Worm (Caenorhabditis elegans) whole organism, young adult: Measurements from ENCODE around the gene chdh-1.

Experiments
- B0019.2 ChIP-seq: fragments of 200-800 bp; sonication (Bioruptor generic); conservative IDR thresholded peaks from 2 replicates; pipeline ENCODE4 v1.3.6; 2022; ENCODE audit warnings: missing genetic modification reagents, missing genetic modification characterization, missing compliant biosample characterization
- D2030.7 ChIP-seq: fragments of 200-800 bp; sonication (Bioruptor generic); IDR thresholded peaks from 2 replicates; pipeline ENCODE4 v1.3.6; 2022; ENCODE audit warnings: missing genetic modification reagents, missing genetic modification characterization, missing compliant biosample characterization
- F57A8.1 ChIP-seq: fragments of 200-800 bp; sonication (Bioruptor generic); optimal IDR thresholded peaks from 2 replicates; lab custom pipeline; 2018; ENCODE audit warnings: mild to moderate bottlenecking, missing genetic modification characterization, moderate library complexity, missing compliant biosample characterization
- F57C9.4 ChIP-seq: sonication (generic microtip); optimal IDR thresholded peaks from 2 replicates; lab custom pipeline; 2017; ENCODE audit warnings: mild to moderate bottlenecking, missing genetic modification characterization, missing compliant biosample characterization
- K11D2.4 ChIP-seq: fragments of 200-800 bp; sonication (Bioruptor generic); IDR thresholded peaks from 2 replicates; pipeline ENCODE4 v1.3.6; 2022; ENCODE audit warnings: missing genetic modification reagents, missing genetic modification characterization, missing compliant biosample characterization
- T26A5.8 ChIP-seq: sonication (generic microtip); optimal IDR thresholded peaks from 2 replicates; lab custom pipeline; 2016; ENCODE audit warnings: missing genetic modification characterization, missing compliant biosample characterization
- Y53G8AR.9 ChIP-seq: fragments of 200-800 bp; sonication (Bioruptor generic); conservative IDR thresholded peaks from 2 replicates; pipeline ENCODE4 v1.3.6; 2022; ENCODE audit warnings: missing genetic modification reagents, missing genetic modification characterization, missing compliant biosample characterization
- Y79H2A.3 ChIP-seq: fragments of 200-800 bp; sonication (Bioruptor generic); conservative IDR thresholded peaks from 2 replicates; pipeline ENCODE4 v1.3.6; 2022; ENCODE audit warnings: missing genetic modification reagents, missing genetic modification characterization, missing compliant biosample characterization
- ZK185.1 ChIP-seq: sonication (generic microtip); optimal IDR thresholded peaks from 2 replicates; lab custom pipeline; 2016; ENCODE audit warnings: mild to moderate bottlenecking, missing genetic modification characterization, missing compliant biosample characterization; ENCODE audit not compliant: poor library complexity, severe bottlenecking
- akir-1 ChIP-seq: fragments of 200-800 bp; sonication (Bioruptor generic); optimal IDR thresholded peaks from 2 replicates; lab custom pipeline; 2018; ENCODE audit warnings: mild to moderate bottlenecking, missing genetic modification characterization, moderate library complexity, missing compliant biosample characterization
- atf-7 ChIP-seq: sonication (generic microtip); optimal IDR thresholded peaks from 2 replicates; lab custom pipeline; 2017; ENCODE audit warnings: mild to moderate bottlenecking, missing genetic modification characterization, missing compliant biosample characterization
- attf-6 ChIP-seq: fragments of 200-800 bp; sonication (Bioruptor generic); IDR thresholded peaks from 2 replicates; pipeline ENCODE4 v1.3.6; 2022; ENCODE audit warnings: missing genetic modification reagents, missing genetic modification characterization, missing compliant biosample characterization
- bed-1 ChIP-seq: fragments of 200-800 bp; sonication (Bioruptor generic); IDR thresholded peaks from 2 replicates; pipeline ENCODE4 v1.3.6; 2022; ENCODE audit warnings: missing genetic modification reagents, missing genetic modification characterization, missing compliant biosample characterization
- ceh-40 ChIP-seq: fragments of 200-800 bp; sonication (Bioruptor generic); IDR thresholded peaks from 2 replicates; pipeline ENCODE4 v1.3.6; 2022; ENCODE audit warnings: missing genetic modification characterization, missing compliant biosample characterization
- ceh-79 ChIP-seq: sonication (generic microtip); optimal IDR thresholded peaks from 2 replicates; lab custom pipeline; 2017; ENCODE audit warnings: mild to moderate bottlenecking, missing genetic modification characterization, missing compliant biosample characterization
- die-1 ChIP-seq: sonication (generic microtip); optimal IDR thresholded peaks from 2 replicates; lab custom pipeline; 2016; ENCODE audit warnings: missing genotype, mild to moderate bottlenecking, missing genetic modification characterization, missing compliant biosample characterization
- dpff-1 ChIP-seq: sonication (generic microtip); optimal IDR thresholded peaks from 2 replicates; lab custom pipeline; 2017; ENCODE audit warnings: mild to moderate bottlenecking, missing genetic modification characterization, missing compliant biosample characterization
- efl-1 ChIP-seq: fragments of 150-350 bp; optimal IDR thresholded peaks from 2 replicates; lab custom pipeline; 2014; ENCODE audit warnings: missing biosample characterization, missing genetic modification reagents, missing genetic modification characterization
- egl-18 ChIP-seq: fragments of 200-800 bp; sonication (Bioruptor generic); IDR thresholded peaks from 2 replicates; pipeline ENCODE4 v1.3.6; 2022; ENCODE audit warnings: missing genetic modification reagents, missing genetic modification characterization, missing compliant biosample characterization
- ekl-4 ChIP-seq: fragments of 200-800 bp; sonication (Bioruptor generic); IDR thresholded peaks from 2 replicates; pipeline ENCODE4 v1.3.6; 2022; ENCODE audit warnings: missing genetic modification reagents, missing genetic modification characterization, missing compliant biosample characterization
- hlh-12 ChIP-seq: sonication (generic microtip); optimal IDR thresholded peaks from 2 replicates; lab custom pipeline; 2016; ENCODE audit warnings: missing genetic modification characterization, missing compliant biosample characterization
- hlh-26 ChIP-seq: fragments of 200-800 bp; sonication (Bioruptor generic); conservative IDR thresholded peaks from 2 replicates; pipeline ENCODE4 v1.3.6; 2022; ENCODE audit warnings: missing genetic modification reagents, missing genetic modification characterization, missing compliant biosample characterization
- hrde-1 ChIP-seq: sonication (generic microtip); optimal IDR thresholded peaks from 2 replicates; lab custom pipeline; 2016; ENCODE audit warnings: missing genetic modification characterization, mild to moderate bottlenecking, missing compliant biosample characterization, moderate library complexity, missing genotype, missing genetic modification reagents, borderline replicate concordance
- lag-1 ChIP-seq: fragments of 200-800 bp; sonication (Bioruptor generic); IDR thresholded peaks from 2 replicates; pipeline ENCODE4 v1.3.6; 2022; ENCODE audit warnings: missing genetic modification reagents, missing genetic modification characterization, missing compliant biosample characterization
- let-526 ChIP-seq: fragments of 200-800 bp; sonication (Bioruptor generic); IDR thresholded peaks from 2 replicates; pipeline ENCODE4 v1.3.6; 2022; ENCODE audit warnings: missing genetic modification reagents, missing genetic modification characterization, missing compliant biosample characterization
- let-607 ChIP-seq, 2 experiments: fragments of 200-800 bp in 1 of 2; sonication (Bioruptor generic) in 1 of 2; sonication (generic microtip) in 1 of 2; optimal IDR thresholded peaks; 2 replicates each; lab custom pipeline; 2016 to 2018; ENCODE audit warnings: mild to moderate bottlenecking in 2 of 2, missing compliant biosample characterization in 2 of 2, missing genetic modification characterization in 2 of 2, moderate library complexity in 2 of 2, missing genotype in 1 of 2
- lin-26 ChIP-seq: fragments of 200-800 bp; sonication (Bioruptor generic); IDR thresholded peaks from 2 replicates; pipeline ENCODE4 v1.3.6; 2022; ENCODE audit warnings: missing genetic modification reagents, missing genetic modification characterization, missing compliant biosample characterization
- lin-40 ChIP-seq: sonication (generic microtip); optimal IDR thresholded peaks from 2 replicates; lab custom pipeline; 2016; ENCODE audit warnings: missing genetic modification characterization, mild to moderate bottlenecking, missing compliant biosample characterization, missing genotype, missing genetic modification reagents
- lir-1 ChIP-seq: fragments of 200-800 bp; sonication (Bioruptor generic); conservative IDR thresholded peaks from 2 replicates; pipeline ENCODE4 v1.3.6; 2022; ENCODE audit warnings: missing genetic modification reagents, missing genetic modification characterization, missing compliant biosample characterization
- madf-10 ChIP-seq: sonication (generic microtip); optimal IDR thresholded peaks from 2 replicates; lab custom pipeline; 2016; ENCODE audit warnings: mild to moderate bottlenecking, missing genetic modification characterization, missing compliant biosample characterization
- madf-6 ChIP-seq: fragments of 200-800 bp; sonication (Bioruptor generic); IDR thresholded peaks from 2 replicates; pipeline ENCODE4 v1.3.6; 2022; ENCODE audit warnings: missing genetic modification reagents, missing genetic modification characterization, missing compliant biosample characterization
- mcd-1 ChIP-seq: fragments of 200-800 bp; sonication (Bioruptor generic); IDR thresholded peaks from 2 replicates; pipeline ENCODE4 v1.3.6; 2022; ENCODE audit warnings: missing genetic modification reagents, missing genetic modification characterization, missing compliant biosample characterization
- mes-4 ChIP-seq: sonication (generic microtip); optimal IDR thresholded peaks from 2 replicates; lab custom pipeline; 2016; ENCODE audit warnings: missing genotype, missing genetic modification characterization, missing compliant biosample characterization
- nhr-27 ChIP-seq: fragments of 200-800 bp; sonication (Bioruptor generic); optimal IDR thresholded peaks from 2 replicates; lab custom pipeline; 2018; ENCODE audit warnings: mild to moderate bottlenecking, missing genetic modification characterization, moderate library complexity, missing compliant biosample characterization
- nhr-80 ChIP-seq: sonication (generic microtip); optimal IDR thresholded peaks from 2 replicates; lab custom pipeline; 2016; ENCODE audit warnings: missing genetic modification characterization, missing compliant biosample characterization
- sea-2 ChIP-seq: fragments of 200-800 bp; sonication (Bioruptor generic); IDR thresholded peaks from 2 replicates; pipeline ENCODE4 v1.3.6; 2022; ENCODE audit warnings: missing genetic modification characterization, missing compliant biosample characterization
- snpc-1.3 ChIP-seq: sonication (generic microtip); optimal IDR thresholded peaks from 2 replicates; lab custom pipeline; 2017; ENCODE audit warnings: missing genetic modification characterization, mild to moderate bottlenecking, missing compliant biosample characterization, antibody characterized with exemption, moderate library complexity, missing genotype, missing genetic modification reagents; ENCODE audit not compliant: insufficient read depth
- snpc-4 ChIP-seq, 5 experiments: fragments of 150-350 bp in 1 of 5; sonication (generic microtip) in 4 of 5; optimal IDR thresholded peaks; 2 replicates each; lab custom pipeline; 2014 to 2018; ENCODE audit warnings: missing genetic modification characterization in 5 of 5, missing biosample characterization in 3 of 5, antibody characterized with exemption in 2 of 5, mild to moderate bottlenecking in 2 of 5, missing compliant biosample characterization in 2 of 5, missing genotype in 2 of 5, moderate library complexity in 2 of 5, missing genetic modification reagents in 1 of 5
- sptf-2 ChIP-seq: fragments of 200-800 bp; sonication (Bioruptor generic); optimal IDR thresholded peaks from 2 replicates; lab custom pipeline; 2018; ENCODE audit warnings: mild to moderate bottlenecking, missing genetic modification characterization, missing compliant biosample characterization
- tbp1 ChIP-seq: fragments of 200-800 bp; sonication (Bioruptor generic); optimal IDR thresholded peaks from 2 replicates; lab custom pipeline; 2018; ENCODE audit warnings: mild to moderate bottlenecking, missing genetic modification characterization, missing compliant biosample characterization
- zfh-2 ChIP-seq: fragments of 200-800 bp; sonication (Bioruptor generic); conservative IDR thresholded peaks from 2 replicates; pipeline ENCODE4 v1.3.6; 2022; ENCODE audit warnings: missing genetic modification reagents, missing genetic modification characterization, missing compliant biosample characterization
- zim-3 ChIP-seq: sonication (generic microtip); optimal IDR thresholded peaks from 2 replicates; lab custom pipeline; 2017; ENCODE audit warnings: mild to moderate bottlenecking, missing genetic modification characterization, moderate library complexity, missing compliant biosample characterization
- ztf-22 ChIP-seq: fragments of 200-800 bp; sonication (Bioruptor generic); optimal IDR thresholded peaks from 2 replicates; lab custom pipeline; 2018; ENCODE audit warnings: mild to moderate bottlenecking, missing genetic modification characterization, moderate library complexity, missing compliant biosample characterization
- ztf-26 ChIP-seq: sonication (generic microtip); optimal IDR thresholded peaks from 2 replicates; lab custom pipeline; 2017; ENCODE audit warnings: missing genetic modification characterization, missing compliant biosample characterization
- ztf-3 ChIP-seq: fragments of 200-800 bp; sonication (Bioruptor generic); optimal IDR thresholded peaks from 2 replicates; lab custom pipeline; 2018; ENCODE audit warnings: mild to moderate bottlenecking, missing genetic modification characterization, missing compliant biosample characterization
- ztf-6 ChIP-seq: fragments of 200-800 bp; sonication (Bioruptor generic); IDR thresholded peaks from 2 replicates; pipeline ENCODE4 v1.3.6; 2022; ENCODE audit warnings: missing genetic modification reagents, missing genetic modification characterization, missing compliant biosample characterization

Gene chdh-1

ce11 chrII:8747246-8747938 is 48.7 kb upstream of the chdh-1 start (continued):
- TF ChIP-seq atf-7 (tag; lab: Kevin White, UChicago) (peak; percentile 2), lin-26 (GFP tag; lab: Robert Waterston, UW) (peak; percentile 88), zim-3 (no peak), snpc-4 (GFP tag; optimal IDR thresholded peaks at IDR 0.05; lab: Kevin White, UChicago) (no peak), snpc-4 (tag; optimal IDR thresholded peaks at IDR 0.05; lab: Kevin White, UChicago) (peak in 1 of 4 experiments; percentile 25), madf-10 (tag; lab: Kevin White, UChicago) (peak; percentile 60), ekl-4 (GFP tag; lab: Robert Waterston, UW) (no peak; the same call in 1 of the 2 replicates), ztf-6 (GFP tag; lab: Robert Waterston, UW) (no peak), K11D2.4 (GFP tag; lab: Robert Waterston, UW) (peak; percentile 78), madf-6 (GFP tag; lab: Robert Waterston, UW) (peak; percentile 32; the same call in 1 of the 2 replicates), efl-1 (peak; percentile 8), B0019.2 (no peak), ztf-22 (GFP tag; lab: Kevin White, UChicago) (peak; percentile 62), hrde-1 (no peak), ztf-26 (tag; lab: Kevin White, UChicago) (no peak), mcd-1 (GFP tag; lab: Robert Waterston, UW) (peak; percentile 35; the same call in 1 of the 2 replicates), lir-1 (GFP tag; lab: Robert Waterston, UW) (peak; percentile 5; the same call in 1 of the 2 replicates), F57C9.4 (tag; lab: Kevin White, UChicago) (no peak), Y79H2A.3 (GFP tag; lab: Robert Waterston, UW) (no peak; the same call in 1 of the 2 replicates), akir-1 (GFP tag; lab: Kevin White, UChicago) (peak; percentile 19), ceh-79 (peak; percentile 69), hlh-26 (0 out of 2 replicates have a peak, but pooled peaks have one; percentile 18), nhr-80 (tag; lab: Kevin White, UChicago) (peak; percentile 59), T26A5.8 (no peak), mes-4 (tag; lab: Kevin White, UChicago) (no peak), zfh-2 (GFP tag; lab: Robert Waterston, UW) (peak; percentile 70), F57A8.1 (no peak), ZK185.1 (peak; percentile 4), D2030.7 (GFP tag; lab: Robert Waterston, UW) (no peak), lin-40 (tag; lab: Kevin White, UChicago) (peak; percentile 68), ceh-40 (peak; percentile 55; the same call in 1 of the 2 replicates), Y53G8AR.9 (GFP tag; lab: Robert Waterston, UW) (peak; percentile 93), sptf-2 (GFP tag; lab: Kevin White, UChicago) (no peak), let-526 (GFP tag; lab: Robert Waterston, UW) (peak; percentile 51), die-1 (tag; lab: Kevin White, UChicago) (peak; percentile 40), ztf-3 (GFP tag; lab: Kevin White, UChicago) (peak; percentile 77), nhr-27 (tag; lab: Kevin White, UChicago) (peak; percentile 54), tbp1 (peak; percentile 54), sea-2 (GFP tag; lab: Robert Waterston, UW) (no peak), attf-6 (no peak), bed-1 (no peak), hlh-12 (tag; lab: Kevin White, UChicago) (no peak), dpff-1 (tag; lab: Kevin White, UChicago) (no peak), lag-1 (no peak), egl-18 (GFP tag; lab: Robert Waterston, UW) (no peak), let-607 (tag; optimal IDR thresholded peaks at IDR 0.05; lab: Kevin White, UChicago) (peak; percentile 39 to 41), snpc-1.3 (tag; lab: Kevin White, UChicago) (peak; percentile 55)
